Fruit fly (Drosophila melanogaster) whole organism, wandering third instar larva: ENCODE measurements around the gene Jon74E.

Experiments used
- br ChIP-seq: fragments of 200-800 bp; sonication (Bioruptor generic); optimal IDR thresholded peaks from 2 replicates; lab custom pipeline; 2016; ENCODE audit warnings: missing biosample characterization, missing genetic modification characterization
- fru ChIP-seq: fragments of 200-800 bp; sonication (Bioruptor generic); optimal IDR thresholded peaks from 3 replicates; lab custom pipeline; 2016; ENCODE audit warnings: missing biosample characterization, mild to moderate bottlenecking, missing genetic modification characterization
- lola ChIP-seq: fragments of >200 bp; optimal IDR thresholded peaks from 2 replicates; lab custom pipeline; 2017; ENCODE audit warnings: missing biosample characterization, missing genetic modification characterization
- psq ChIP-seq: fragments of 200-800 bp; sonication (Bioruptor generic); optimal IDR thresholded peaks from 3 replicates; lab custom pipeline; 2017; ENCODE audit warnings: missing biosample characterization, mild to moderate bottlenecking, missing genetic modification characterization, moderate library complexity
- tai ChIP-seq: sonication (Bioruptor generic); optimal IDR thresholded peaks from 2 replicates; lab custom pipeline; 2016; ENCODE audit warnings: missing biosample characterization, missing genetic modification characterization

- TF ChIP-seq fru (GFP tag; lab: Kevin White, UChicago) (peak; percentile 18), tai (GFP tag; lab: Kevin White, UChicago) (no peak), psq (GFP tag; lab: Kevin White, UChicago) (peak; percentile 86), lola (GFP tag; lab: Kevin White, UChicago) (no peak), br (GFP tag; lab: Kevin White, UChicago) (no peak)
These were observed 18.3 kb downstream of the Jon74E start for dm6 chr3L:17530471-17531149.
